Fruit fly (Drosophila melanogaster) whole organism, larva: ENCODE results near the gene Pfdn5.
A peak's percentile ranks its signal among the peaks of the same experiment; 100 is the strongest.

Source experiments
- noc ChIP-seq: fragments of 200-800 bp; sonication (Bioruptor generic); optimal IDR thresholded peaks from 3 replicates; lab custom pipeline; 2019; ENCODE audit warnings: missing biosample characterization, mild to moderate bottlenecking, missing genetic modification characterization, moderate library complexity

Pfdn5 gene

dm6 chr3R:22487037-22487492, at the start of gene Pfdn5:
Pfdn5 (plus strand) TSS chr3R:22487039.
- TF ChIP-seq noc (tag; lab: Kevin White, UChicago), result no peak

DNA sequence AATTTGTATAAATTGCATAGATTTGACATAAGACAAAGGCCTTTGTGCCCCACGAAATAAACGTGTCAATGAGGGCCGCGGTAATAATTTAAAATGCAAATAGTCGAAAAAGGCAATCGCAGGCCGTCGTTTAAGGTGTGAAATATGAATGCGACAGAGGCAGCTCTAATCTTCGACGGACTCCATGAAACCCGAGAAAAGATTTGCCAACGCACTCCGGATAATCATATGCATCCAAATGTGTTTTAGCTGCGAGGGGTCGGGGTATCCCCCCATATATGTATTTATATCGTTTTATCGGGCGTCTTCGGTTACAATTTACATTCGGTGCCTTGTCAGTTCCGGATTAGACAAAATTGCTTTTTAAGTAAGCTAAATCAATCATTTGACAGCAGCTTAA, 48.5 kb upstream of the Pfdn5 start:
- no peak for TF ChIP-seq noc (tag; lab: Kevin White, UChicago)

dm6 chr3R:22446493-22446892, 40.3 kb upstream of the Pfdn5 start, which contains the start of gene CG12499:
CG12499 (minus strand) TSS chr3R:22446587.
- no peak for TF ChIP-seq noc (tag; lab: Kevin White, UChicago)

dm6 chr3R:22447195-22447873, 39.5 kb upstream of the Pfdn5 start, which contains the start of gene CG34288:
CG34288 (minus strand) TSS chr3R:22447263.
- peak; percentile 35 for TF ChIP-seq noc (tag; lab: Kevin White, UChicago)

dm6 chr3R:22447874-22448254, 39.0 kb upstream of the Pfdn5 start, which contains the start of gene CG34376:
CG34376 (plus strand) TSS chr3R:22448099.
- TF ChIP-seq noc (tag; lab: Kevin White, UChicago), result peak; percentile 28

- TF ChIP-seq noc (tag; lab: Kevin White, UChicago), result no peak
These were observed 36.9 kb upstream of the Pfdn5 start for dm6 chr3R:22449871-22450424.

DNA sequence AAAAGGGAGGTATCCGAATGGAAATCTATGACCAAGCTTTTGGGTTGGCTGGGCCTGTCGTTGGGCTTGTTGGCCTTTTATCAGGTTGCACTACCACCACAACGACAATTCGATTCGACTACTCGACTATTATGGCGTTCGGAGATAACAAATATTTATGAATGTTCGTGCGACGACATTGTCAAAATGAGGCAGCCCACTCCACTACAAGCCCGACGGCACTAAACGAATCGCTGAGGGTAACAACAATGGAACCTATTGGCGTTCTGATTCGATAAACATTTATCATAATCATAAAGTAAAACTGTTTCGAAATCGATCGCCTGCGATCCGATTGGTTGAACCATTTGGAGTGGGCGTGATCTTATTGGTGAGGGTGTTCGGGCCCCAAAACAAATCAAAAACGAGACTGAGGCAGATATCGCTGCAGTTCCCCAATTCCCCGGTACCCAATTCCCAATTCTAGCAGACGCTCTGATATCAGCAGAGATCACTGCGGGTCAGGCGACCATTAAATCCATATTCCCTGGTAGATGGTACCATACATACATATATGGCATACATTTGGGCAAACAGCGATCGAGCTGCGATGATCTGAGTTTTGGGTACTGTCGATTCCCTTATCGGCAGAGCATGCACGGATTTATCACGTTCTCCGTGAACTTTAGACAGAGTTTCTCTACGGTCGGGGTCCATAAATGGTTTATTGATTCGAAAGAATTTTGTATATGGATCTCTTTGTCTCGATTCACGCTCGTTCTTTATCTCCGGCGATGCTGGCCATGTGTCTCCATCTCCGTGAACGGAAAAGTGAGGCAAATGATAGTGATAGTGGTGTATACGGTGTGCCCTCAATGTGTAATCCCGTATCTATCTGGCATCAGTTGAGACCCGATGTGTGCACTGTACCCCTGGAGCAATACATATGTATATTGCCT, 32.2 kb upstream of the Pfdn5 start:
- no peak for TF ChIP-seq noc (tag; lab: Kevin White, UChicago)

DNA sequence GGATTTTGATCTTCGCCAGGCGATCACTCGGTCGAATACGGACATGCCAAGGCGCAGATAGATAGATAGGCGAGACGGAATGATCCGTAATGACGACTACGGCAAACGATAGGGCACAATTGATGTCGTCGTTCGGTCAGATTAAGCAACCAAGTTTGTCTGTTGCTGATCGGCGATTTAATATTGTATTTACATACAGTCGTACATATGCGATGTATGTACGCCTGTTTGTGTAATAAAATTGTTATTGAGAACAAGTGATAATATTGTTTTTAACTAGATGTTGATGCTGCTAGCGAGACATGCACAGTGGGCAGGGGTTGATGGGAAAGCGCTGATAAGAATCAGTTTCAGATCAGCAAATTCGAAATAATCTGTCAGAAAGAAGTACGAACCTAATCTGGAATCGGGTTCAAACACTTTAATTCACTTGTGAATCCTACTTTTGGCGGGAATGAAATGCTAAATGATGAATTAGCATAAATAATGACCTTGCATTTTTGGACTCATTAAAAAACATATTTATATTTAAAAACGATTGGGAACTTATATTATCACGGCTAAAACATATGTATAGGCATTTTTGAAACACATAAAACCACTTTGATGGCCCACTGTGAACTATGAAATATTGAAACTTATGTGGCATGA, 31.4 kb upstream of the Pfdn5 start:
- TF ChIP-seq noc (tag; lab: Kevin White, UChicago), result peak; percentile 24

DNA sequence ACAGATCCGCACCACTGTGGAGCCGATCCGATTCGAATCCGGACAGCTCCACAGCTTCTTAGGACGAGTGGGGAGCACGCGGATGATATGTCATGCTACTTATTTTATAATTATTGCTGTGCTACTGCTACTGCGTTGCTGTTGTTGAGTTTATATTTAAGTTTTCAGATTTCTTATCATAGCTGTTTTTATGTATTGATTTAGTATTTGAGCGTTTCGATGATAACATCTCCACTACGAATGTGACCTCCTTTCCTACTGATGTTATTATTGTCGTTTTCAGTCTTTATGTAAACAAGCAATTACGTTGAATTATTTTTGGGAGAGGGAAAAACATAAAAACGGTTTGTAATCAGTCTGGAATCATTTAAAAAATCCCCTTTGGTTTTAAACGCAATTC, 30.8 kb upstream of the Pfdn5 start:
- TF ChIP-seq noc (tag; lab: Kevin White, UChicago), result no peak

DNA sequence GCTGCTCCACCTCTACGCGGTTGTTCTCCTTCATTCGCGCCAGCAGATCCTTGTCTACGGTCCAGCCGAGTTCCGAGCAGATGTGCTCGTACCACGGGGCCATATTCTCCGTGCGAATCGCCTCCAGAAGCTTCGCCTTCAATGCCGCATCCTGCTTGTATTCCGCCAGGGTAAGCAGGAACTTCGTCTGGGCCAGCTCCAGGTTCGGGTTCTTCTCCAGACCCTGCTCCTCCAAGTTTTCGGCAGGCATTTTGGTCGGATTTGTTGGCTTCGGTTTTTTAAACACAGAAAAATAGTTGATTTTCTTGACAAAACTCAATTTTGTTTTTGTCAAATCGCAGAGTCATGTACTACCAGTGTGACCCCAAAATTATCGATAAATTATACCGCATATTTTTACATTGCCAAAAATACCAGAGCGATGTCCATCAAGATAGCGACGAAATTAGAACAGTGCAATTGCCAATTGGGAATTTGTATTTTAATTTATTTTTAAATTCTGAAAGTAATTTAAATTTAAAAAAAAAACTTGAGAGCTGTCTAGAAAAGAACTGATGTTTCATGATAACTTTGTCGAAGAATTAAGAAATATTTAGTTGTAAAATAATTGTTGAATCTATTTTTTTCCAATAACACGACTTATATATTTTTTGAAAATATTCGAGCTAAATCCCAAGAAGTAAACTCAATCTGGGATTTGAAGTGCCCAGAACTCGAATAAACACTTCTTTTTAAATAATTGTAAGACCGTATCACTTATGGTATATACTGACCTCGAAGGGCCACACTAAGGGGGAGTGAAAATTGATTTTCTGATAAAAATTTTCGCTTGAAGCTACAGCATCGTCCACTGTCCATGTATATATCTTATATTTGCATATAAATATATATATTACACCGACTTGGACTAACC, 24.9 kb upstream of the Pfdn5 start, which contains the start of the genes Rpn7 and AP-2mu:
Gene Rpn7 (minus strand): TSS at position 382 of the 913 bp plus-strand sequence.
Gene AP-2mu (plus strand): TSS at position 783 of the 913 bp plus-strand sequence.
- no peak for TF ChIP-seq noc (tag; lab: Kevin White, UChicago)

DNA sequence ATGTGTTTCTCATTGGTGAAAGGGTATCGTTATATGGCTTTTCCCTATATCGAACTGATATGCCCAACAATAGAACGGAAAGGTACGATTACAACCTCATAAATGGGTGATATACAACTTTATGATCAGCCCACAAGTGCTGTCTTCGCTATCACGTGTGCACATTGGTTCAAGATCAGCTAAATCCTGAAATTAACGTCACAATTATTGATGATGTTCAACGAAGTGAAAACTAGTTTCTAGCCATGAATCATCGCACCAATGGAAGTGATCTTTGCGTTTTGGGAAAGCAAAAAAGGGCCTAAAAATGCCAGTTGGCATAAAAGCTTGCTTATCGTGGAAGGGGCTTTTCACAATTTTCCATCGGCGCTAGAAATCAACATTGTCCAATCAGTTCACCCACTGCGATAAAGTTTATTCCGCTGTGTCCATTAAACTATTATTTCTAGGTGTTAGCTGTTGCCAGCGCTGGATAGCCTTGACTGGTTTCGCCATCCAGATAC, 22.2 kb upstream of the Pfdn5 start, which contains the start of gene CG7054:
Gene CG7054 (plus strand): TSS at position 375 of the 503 bp plus-strand sequence.
- peak; percentile 73 for TF ChIP-seq noc (tag; lab: Kevin White, UChicago)

DNA sequence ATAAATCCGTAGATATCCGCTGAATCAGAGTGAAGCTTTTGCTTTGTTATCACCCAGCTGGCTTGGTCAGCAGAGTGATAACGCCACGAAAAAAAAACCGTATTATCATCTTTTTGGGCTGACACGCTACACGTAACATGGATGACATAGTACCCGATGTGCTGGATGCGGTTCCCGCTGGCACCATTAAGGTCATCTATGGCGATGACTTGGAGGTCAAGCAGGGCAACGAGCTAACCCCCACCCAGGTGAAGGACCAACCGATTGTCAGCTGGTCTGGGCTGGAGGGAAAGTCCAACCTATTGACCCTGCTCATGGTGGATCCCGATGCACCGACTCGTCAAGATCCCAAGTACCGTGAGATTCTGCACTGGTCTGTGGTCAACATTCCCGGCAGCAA, 21.7 kb upstream of the Pfdn5 start:
- TF ChIP-seq noc (tag; lab: Kevin White, UChicago), result no peak

dm6 chr3R:22465984-22466530, 20.8 kb upstream of the Pfdn5 start, which contains the start of gene Pebp1:
Pebp1 (plus strand) TSS chr3R:22466034.
- no peak for TF ChIP-seq noc (tag; lab: Kevin White, UChicago)
